Worm (Caenorhabditis elegans) whole organism, L3 larva: Measurements from ENCODE around the gene hex-5.

Source experiments
- R02D3.7 ChIP-seq: fragments of 150-350 bp; optimal IDR thresholded peaks from 2 replicates; lab custom pipeline; 2014; ENCODE audit warnings: missing biosample characterization, missing genetic modification characterization
- ZK546.5 ChIP-seq: sonication (generic microtip); optimal IDR thresholded peaks from 2 replicates; lab custom pipeline; 2017; ENCODE audit warnings: missing biosample characterization, missing genetic modification characterization
- ama-1 ChIP-seq: fragments of 150-350 bp; optimal IDR thresholded peaks from 2 replicates; lab custom pipeline; 2018
- ceh-16 ChIP-seq: sonication (generic microtip); optimal IDR thresholded peaks from 2 replicates; lab custom pipeline; 2017; ENCODE audit warnings: missing biosample characterization, missing genetic modification characterization
- ceh-28 ChIP-seq: fragments of 150-350 bp; optimal IDR thresholded peaks from 2 replicates; lab custom pipeline; 2014; ENCODE audit warnings: missing biosample characterization, missing genetic modification reagents, missing genetic modification characterization
- ceh-82 ChIP-seq: fragments of 150-350 bp; optimal IDR thresholded peaks from 2 replicates; lab custom pipeline; 2014; ENCODE audit warnings: missing biosample characterization, missing genetic modification characterization
- ceh-9 ChIP-seq: sonication (generic microtip); optimal IDR thresholded peaks from 2 replicates; lab custom pipeline; 2018; ENCODE audit warnings: missing biosample characterization, missing genetic modification characterization
- daf-12 ChIP-seq: fragments of 150-350 bp; optimal IDR thresholded peaks from 2 replicates; lab custom pipeline; 2014; ENCODE audit warnings: missing biosample characterization, missing genetic modification reagents, missing genetic modification characterization
- egl-27 ChIP-seq: sonication (generic microtip); optimal IDR thresholded peaks from 4 replicates; lab custom pipeline; 2017; ENCODE audit warnings: missing biosample characterization, missing genetic modification reagents, missing genetic modification characterization
- egl-5 ChIP-seq: fragments of 150-350 bp; optimal IDR thresholded peaks from 2 replicates; lab custom pipeline; 2017; ENCODE audit warnings: missing biosample characterization, missing genetic modification reagents, missing genetic modification characterization, inconsistent platforms
- elt-1 ChIP-seq: fragments of 150-350 bp; optimal IDR thresholded peaks from 2 replicates; lab custom pipeline; 2014; ENCODE audit warnings: missing biosample characterization, missing genetic modification characterization
- elt-2 ChIP-seq: sonication (generic microtip); optimal IDR thresholded peaks from 2 replicates; lab custom pipeline; 2016; ENCODE audit warnings: missing genetic modification reagents, mild to moderate bottlenecking, missing genetic modification characterization, missing compliant biosample characterization
- eor-1 ChIP-seq, 2 experiments: fragments of 150-350 bp; optimal IDR thresholded peaks; 2 replicates each; lab custom pipeline; 2014 to 2018; ENCODE audit warnings: missing biosample characterization in 2 of 2, missing genetic modification characterization in 2 of 2
- fkh-10 ChIP-seq: sonication (generic microtip); optimal IDR thresholded peaks from 2 replicates; lab custom pipeline; 2017; ENCODE audit warnings: missing biosample characterization, missing genetic modification reagents, missing genetic modification characterization
- fkh-2 ChIP-seq: fragments of 150-350 bp; optimal IDR thresholded peaks from 2 replicates; lab custom pipeline; 2014; ENCODE audit warnings: missing biosample characterization, missing genetic modification reagents, missing genetic modification characterization
- fos-1 ChIP-seq: fragments of 150-350 bp; optimal IDR thresholded peaks from 2 replicates; lab custom pipeline; 2014; ENCODE audit warnings: missing biosample characterization, missing genetic modification characterization
- hmg-11 ChIP-seq: sonication (generic microtip); optimal IDR thresholded peaks from 2 replicates; lab custom pipeline; 2016; ENCODE audit warnings: missing genetic modification characterization, missing compliant biosample characterization
- jun-1 ChIP-seq: fragments of 150-350 bp; optimal IDR thresholded peaks from 2 replicates; lab custom pipeline; 2014; ENCODE audit warnings: missing biosample characterization, missing genetic modification reagents, missing genetic modification characterization
- lin-15B ChIP-seq: fragments of 150-350 bp; optimal IDR thresholded peaks from 2 replicates; lab custom pipeline; 2014; ENCODE audit warnings: missing biosample characterization, missing genetic modification characterization
- lin-39 ChIP-seq: fragments of 150-350 bp; optimal IDR thresholded peaks from 2 replicates; lab custom pipeline; 2018; ENCODE audit warnings: missing biosample characterization, missing genetic modification reagents, missing genetic modification characterization
- lsy-12 ChIP-seq: sonication (generic microtip); optimal IDR thresholded peaks from 2 replicates; lab custom pipeline; 2016; ENCODE audit warnings: mild to moderate bottlenecking, missing genetic modification characterization, missing compliant biosample characterization
- mdl-1 ChIP-seq: fragments of 150-350 bp; optimal IDR thresholded peaks from 2 replicates; lab custom pipeline; 2014; ENCODE audit warnings: missing biosample characterization, missing genetic modification characterization
- mml-1 ChIP-seq: fragments of 150-350 bp; sonication (generic microtip); optimal IDR thresholded peaks from 3 replicates; lab custom pipeline; 2014; ENCODE audit warnings: missing biosample characterization, missing genetic modification characterization
- nfya-1 ChIP-seq: sonication (generic microtip); optimal IDR thresholded peaks from 2 replicates; lab custom pipeline; 2017; ENCODE audit warnings: missing genetic modification characterization, mild to moderate bottlenecking, missing compliant biosample characterization, antibody characterized with exemption, moderate library complexity; ENCODE audit not compliant: insufficient read depth
- nhr-11 ChIP-seq: fragments of 150-350 bp; optimal IDR thresholded peaks from 2 replicates; lab custom pipeline; 2014; ENCODE audit warnings: missing biosample characterization, missing genetic modification characterization
- nhr-23 ChIP-seq: fragments of 150-350 bp; optimal IDR thresholded peaks from 2 replicates; lab custom pipeline; 2014; ENCODE audit warnings: missing biosample characterization, missing genetic modification reagents, missing genetic modification characterization
- nhr-237 ChIP-seq: fragments of 150-350 bp; optimal IDR thresholded peaks from 2 replicates; lab custom pipeline; 2014; ENCODE audit warnings: missing biosample characterization, missing genetic modification characterization
- nhr-25 ChIP-seq: sonication (generic microtip); optimal IDR thresholded peaks from 2 replicates; lab custom pipeline; 2017; ENCODE audit warnings: missing biosample characterization, missing genetic modification characterization
- nhr-43 ChIP-seq: sonication (generic microtip); optimal IDR thresholded peaks from 2 replicates; lab custom pipeline; 2016; ENCODE audit warnings: mild to moderate bottlenecking, missing genetic modification characterization, missing compliant biosample characterization; ENCODE audit not compliant: poor library complexity, severe bottlenecking
- nhr-67 ChIP-seq: fragments of 150-350 bp; optimal IDR thresholded peaks from 2 replicates; lab custom pipeline; 2014; ENCODE audit warnings: missing biosample characterization, missing genetic modification characterization
- nhr-76 ChIP-seq: fragments of 150-350 bp; sonication (generic microtip); optimal IDR thresholded peaks from 5 replicates; lab custom pipeline; 2014; ENCODE audit warnings: missing biosample characterization, missing genetic modification characterization
- nhr-77 ChIP-seq: fragments of 150-350 bp; optimal IDR thresholded peaks from 2 replicates; lab custom pipeline; 2014; ENCODE audit warnings: missing biosample characterization, missing genetic modification characterization
- pha-4 ChIP-seq: fragments of 150-350 bp; optimal IDR thresholded peaks from 2 replicates; lab custom pipeline; 2014; ENCODE audit warnings: missing biosample characterization, missing genetic modification reagents, missing genetic modification characterization
- pqm-1 ChIP-seq: fragments of 150-350 bp; optimal IDR thresholded peaks from 2 replicates; lab custom pipeline; 2017; ENCODE audit warnings: missing biosample characterization, missing genetic modification characterization, inconsistent platforms
- sea-2 ChIP-seq: fragments of 150-350 bp; sonication (generic microtip); optimal IDR thresholded peaks from 4 replicates; lab custom pipeline; 2014; ENCODE audit warnings: missing biosample characterization, missing genetic modification reagents, missing genetic modification characterization
- snpc-4 ChIP-seq: fragments of 150-350 bp; optimal IDR thresholded peaks from 2 replicates; lab custom pipeline; 2014; ENCODE audit warnings: missing biosample characterization, missing genetic modification characterization
- unc-62 ChIP-seq: fragments of 150-350 bp; sonication (generic microtip); optimal IDR thresholded peaks from 4 replicates; lab custom pipeline; 2014; ENCODE audit warnings: missing biosample characterization, missing genetic modification reagents, missing genetic modification characterization
- ztf-11 ChIP-seq: fragments of 150-350 bp; optimal IDR thresholded peaks from 2 replicates; lab custom pipeline; 2014; ENCODE audit warnings: missing biosample characterization, missing genetic modification characterization
- ztf-4 ChIP-seq: fragments of 150-350 bp; optimal IDR thresholded peaks from 2 replicates; lab custom pipeline; 2014; ENCODE audit warnings: missing biosample characterization, missing genetic modification characterization

The hex-5 gene

ce11 chrX:14905161-14905560, at the start of gene hex-5:
hex-5 (minus strand) TSS chrX:14905261.
- no peak for TF ChIP-seq hmg-11 (tag; lab: Kevin White, UChicago)
- TF ChIP-seq nhr-11 (tag; lab: Kevin White, UChicago): no peak
- TF ChIP-seq fkh-10 (GFP tag; lab: Kevin White, UChicago): no peak
- TF ChIP-seq ztf-4: no peak
- no peak for TF ChIP-seq fos-1 (tag; lab: Kevin White, UChicago)
- TF ChIP-seq ceh-28: no peak
- TF ChIP-seq ceh-16 (tag; lab: Kevin White, UChicago): no peak
- TF ChIP-seq elt-1 (tag; lab: Kevin White, UChicago): no peak
- no peak for TF ChIP-seq nhr-43

ce11 chrX:14954548-14954947, 49.5 kb upstream of the hex-5 start, which contains the start of gene pag-3:
pag-3 (minus strand) TSS chrX:14954648.
- TF ChIP-seq ztf-4 (no peak), elt-2 (tag; lab: Kevin White, UChicago) (no peak), mdl-1 (no peak), R02D3.7 (no peak), eor-1 (tag; optimal IDR thresholded peaks at IDR 0.05; lab: Kevin White, UChicago) (no peak), ama-1 (lab: Kevin White, UChicago) (no peak), nhr-67 (tag; lab: Kevin White, UChicago) (no peak), nhr-77 (tag; lab: Kevin White, UChicago) (no peak), fkh-2 (no peak), snpc-4 (tag; lab: Kevin White, UChicago) (no peak), nhr-76 (tag; lab: Kevin White, UChicago) (no peak), egl-27 (tag; lab: Kevin White, UChicago) (no peak), daf-12 (no peak), lsy-12 (tag; lab: Kevin White, UChicago) (no peak), lin-15B (tag; lab: Kevin White, UChicago) (no peak), pha-4 (tag; lab: Kevin White, UChicago) (no peak), mml-1 (tag; lab: Kevin White, UChicago) (no peak)

- TF ChIP-seq fkh-2 (no peak), nhr-76 (tag; lab: Kevin White, UChicago) (no peak), pqm-1 (no peak), ceh-9 (tag; lab: Kevin White, UChicago) (no peak), nhr-11 (tag; lab: Kevin White, UChicago) (no peak), mdl-1 (no peak), ceh-16 (tag; lab: Kevin White, UChicago) (no peak), unc-62 (GFP tag; lab: Kevin White, UChicago) (no peak), hmg-11 (tag; lab: Kevin White, UChicago) (no peak), nhr-23 (tag; lab: Kevin White, UChicago) (no peak), nhr-67 (tag; lab: Kevin White, UChicago) (no peak), elt-1 (tag; lab: Kevin White, UChicago) (no peak), ceh-82 (tag; lab: Kevin White, UChicago) (no peak), nhr-237 (no peak), ZK546.5 (tag; lab: Kevin White, UChicago) (no peak), sea-2 (no peak), ceh-28 (no peak)
Observed at ce11 chrX:14951797-14952196, 46.7 kb upstream of the hex-5 start.

ce11 chrX:14947355-14947668, 42.3 kb upstream of the hex-5 start:
- TF ChIP-seq fkh-10 (GFP tag; lab: Kevin White, UChicago) (no peak), fos-1 (tag; lab: Kevin White, UChicago) (no peak), nhr-23 (tag; lab: Kevin White, UChicago) (peak; percentile 76), pha-4 (tag; lab: Kevin White, UChicago) (peak; percentile 3), lin-15B (tag; lab: Kevin White, UChicago) (no peak), nhr-67 (tag; lab: Kevin White, UChicago) (no peak), R02D3.7 (no peak), nhr-43 (no peak)

- peak; percentile 99 for TF ChIP-seq elt-2 (tag; lab: Kevin White, UChicago)
- peak; percentile 30 for TF ChIP-seq nfya-1 (tag; lab: Kevin White, UChicago)
- TF ChIP-seq egl-5 (tag; lab: Kevin White, UChicago): peak; percentile 73
- peak; percentile 2 for TF ChIP-seq snpc-4 (tag; lab: Kevin White, UChicago)
- peak; percentile 94 for TF ChIP-seq pqm-1
- no peak for TF ChIP-seq daf-12
- peak; percentile 45 for TF ChIP-seq pha-4 (tag; lab: Kevin White, UChicago)
- peak; percentile 77 for TF ChIP-seq lin-15B (tag; lab: Kevin White, UChicago)
- peak; percentile 20 for TF ChIP-seq nhr-43
- no peak for TF ChIP-seq lin-39 (tag; lab: Kevin White, UChicago)
- TF ChIP-seq nhr-25 (tag; lab: Kevin White, UChicago): no peak
- TF ChIP-seq ztf-11 (tag; lab: Kevin White, UChicago): no peak
- TF ChIP-seq jun-1 (tag; lab: Kevin White, UChicago): peak; percentile 52
- TF ChIP-seq unc-62 (GFP tag; lab: Kevin White, UChicago): no peak
Observed at ce11 chrX:14946464-14947354, 41.6 kb upstream of the hex-5 start.
